Worm (Caenorhabditis elegans) whole organism, young adult: Measurements from ENCODE around the gene egg-3.

ENCODE experiments used
- B0019.2 ChIP-seq: fragments of 200-800 bp; sonication (Bioruptor generic); conservative IDR thresholded peaks from 2 replicates; pipeline ENCODE4 v1.3.6; 2022; ENCODE audit warnings: missing genetic modification reagents, missing genetic modification characterization, missing compliant biosample characterization
- C17E4.6 ChIP-seq: fragments of 200-800 bp; sonication (Bioruptor generic); IDR thresholded peaks from 2 replicates; pipeline ENCODE4 v1.3.6; 2022; ENCODE audit warnings: missing genetic modification reagents, missing genetic modification characterization, missing compliant biosample characterization
- F10E7.11 ChIP-seq: sonication (generic microtip); optimal IDR thresholded peaks from 2 replicates; lab custom pipeline; 2017; ENCODE audit warnings: mild to moderate bottlenecking, missing genetic modification characterization, moderate library complexity, missing compliant biosample characterization
- F22D6.2 ChIP-seq: sonication (generic microtip); optimal IDR thresholded peaks from 2 replicates; lab custom pipeline; 2016; ENCODE audit warnings: mild to moderate bottlenecking, missing genetic modification characterization, missing compliant biosample characterization
- F37B4.10 ChIP-seq: fragments of 200-800 bp; sonication (Bioruptor generic); IDR thresholded peaks from 2 replicates; pipeline ENCODE4 v1.3.6; 2022; ENCODE audit warnings: missing genetic modification characterization, missing compliant biosample characterization
- F49E8.2 ChIP-seq: sonication (generic microtip); optimal IDR thresholded peaks from 3 replicates; lab custom pipeline; 2017; ENCODE audit warnings: missing genetic modification characterization, mild to moderate bottlenecking, missing compliant biosample characterization, antibody characterized with exemption, moderate library complexity; ENCODE audit not compliant: insufficient read depth
- F57A8.1 ChIP-seq: fragments of 200-800 bp; sonication (Bioruptor generic); optimal IDR thresholded peaks from 2 replicates; lab custom pipeline; 2018; ENCODE audit warnings: mild to moderate bottlenecking, missing genetic modification characterization, moderate library complexity, missing compliant biosample characterization
- K11D2.4 ChIP-seq: fragments of 200-800 bp; sonication (Bioruptor generic); IDR thresholded peaks from 2 replicates; pipeline ENCODE4 v1.3.6; 2022; ENCODE audit warnings: missing genetic modification reagents, missing genetic modification characterization, missing compliant biosample characterization
- T07F8.4 ChIP-seq: sonication (generic microtip); optimal IDR thresholded peaks from 2 replicates; lab custom pipeline; 2016; ENCODE audit warnings: mild to moderate bottlenecking, missing genetic modification characterization, moderate library complexity, missing compliant biosample characterization
- ZK185.1 ChIP-seq: sonication (generic microtip); optimal IDR thresholded peaks from 2 replicates; lab custom pipeline; 2016; ENCODE audit warnings: mild to moderate bottlenecking, missing genetic modification characterization, missing compliant biosample characterization; ENCODE audit not compliant: poor library complexity, severe bottlenecking
- atf-7 ChIP-seq: sonication (generic microtip); optimal IDR thresholded peaks from 2 replicates; lab custom pipeline; 2017; ENCODE audit warnings: mild to moderate bottlenecking, missing genetic modification characterization, missing compliant biosample characterization
- attf-3 ChIP-seq: fragments of 200-800 bp; sonication (Bioruptor generic); conservative IDR thresholded peaks from 2 replicates; pipeline ENCODE4 v1.3.6; 2022; ENCODE audit warnings: missing genetic modification reagents, missing genetic modification characterization, missing compliant biosample characterization
- bed-1 ChIP-seq: fragments of 200-800 bp; sonication (Bioruptor generic); IDR thresholded peaks from 2 replicates; pipeline ENCODE4 v1.3.6; 2022; ENCODE audit warnings: missing genetic modification reagents, missing genetic modification characterization, missing compliant biosample characterization
- ccch-3 ChIP-seq: fragments of 200-800 bp; sonication (Bioruptor generic); optimal IDR thresholded peaks from 2 replicates; lab custom pipeline; 2018; ENCODE audit warnings: mild to moderate bottlenecking, missing genetic modification characterization, missing compliant biosample characterization
- cebp-1 ChIP-seq, 2 experiments: fragments of 200-800 bp in 1 of 2; sonication (Bioruptor generic) in 1 of 2; sonication (generic microtip) in 1 of 2; IDR thresholded peaks in 1 of 2; optimal IDR thresholded peaks in 1 of 2; 2 replicates each; pipeline versions ENCODE4 v1.3.6 to Lab custom; 2017 to 2022; ENCODE audit warnings: missing compliant biosample characterization in 2 of 2, missing genetic modification characterization in 2 of 2, mild to moderate bottlenecking in 1 of 2, missing genetic modification reagents in 1 of 2, moderate library complexity in 1 of 2
- ceh-27 ChIP-seq: fragments of 200-800 bp; sonication (Bioruptor generic); optimal IDR thresholded peaks from 2 replicates; lab custom pipeline; 2018; ENCODE audit warnings: mild to moderate bottlenecking, missing genetic modification characterization, moderate library complexity, missing compliant biosample characterization
- ceh-91 ChIP-seq: fragments of 200-800 bp; sonication (Bioruptor generic); IDR thresholded peaks from 2 replicates; pipeline ENCODE4 v1.3.6; 2022; ENCODE audit warnings: missing genetic modification reagents, missing genetic modification characterization, missing compliant biosample characterization
- dpff-1 ChIP-seq: sonication (generic microtip); optimal IDR thresholded peaks from 2 replicates; lab custom pipeline; 2017; ENCODE audit warnings: mild to moderate bottlenecking, missing genetic modification characterization, missing compliant biosample characterization
- egl-18 ChIP-seq: fragments of 200-800 bp; sonication (Bioruptor generic); IDR thresholded peaks from 2 replicates; pipeline ENCODE4 v1.3.6; 2022; ENCODE audit warnings: missing genetic modification reagents, missing genetic modification characterization, missing compliant biosample characterization
- ets-4 ChIP-seq: fragments of 200-800 bp; sonication (Bioruptor generic); optimal IDR thresholded peaks from 2 replicates; lab custom pipeline; 2018; ENCODE audit warnings: mild to moderate bottlenecking, missing genetic modification characterization, missing compliant biosample characterization
- gei-17 ChIP-seq: fragments of 200-800 bp; sonication (Bioruptor generic); optimal IDR thresholded peaks from 2 replicates; lab custom pipeline; 2018; ENCODE audit warnings: mild to moderate bottlenecking, missing genetic modification characterization, missing compliant biosample characterization
- him-1 ChIP-seq: sonication (generic microtip); optimal IDR thresholded peaks from 2 replicates; lab custom pipeline; 2016; ENCODE audit warnings: missing genotype, missing genetic modification reagents, missing genetic modification characterization, missing compliant biosample characterization
- hmg-20 ChIP-seq: fragments of 200-800 bp; sonication (Bioruptor generic); IDR thresholded peaks from 2 replicates; pipeline ENCODE4 v1.3.6; 2022; ENCODE audit warnings: missing genetic modification reagents, missing genetic modification characterization, missing compliant biosample characterization
- lag-1 ChIP-seq: fragments of 200-800 bp; sonication (Bioruptor generic); IDR thresholded peaks from 2 replicates; pipeline ENCODE4 v1.3.6; 2022; ENCODE audit warnings: missing genetic modification reagents, missing genetic modification characterization, missing compliant biosample characterization
- lsl-1 ChIP-seq: fragments of 200-800 bp; sonication (Bioruptor generic); optimal IDR thresholded peaks from 2 replicates; lab custom pipeline; 2018; ENCODE audit warnings: mild to moderate bottlenecking, missing genetic modification characterization, moderate library complexity, missing compliant biosample characterization
- lsy-27 ChIP-seq: sonication (generic microtip); optimal IDR thresholded peaks from 2 replicates; lab custom pipeline; 2017; ENCODE audit warnings: missing genetic modification characterization, mild to moderate bottlenecking, missing compliant biosample characterization, antibody characterized with exemption, missing genotype, borderline replicate concordance; ENCODE audit not compliant: insufficient read depth
- madf-3 ChIP-seq: fragments of 200-800 bp; sonication (Bioruptor generic); IDR thresholded peaks from 2 replicates; pipeline ENCODE4 v1.3.6; 2022; ENCODE audit warnings: missing genetic modification reagents, missing genetic modification characterization, missing compliant biosample characterization
- madf-8 ChIP-seq: fragments of 200-800 bp; sonication (Bioruptor generic); conservative IDR thresholded peaks from 2 replicates; pipeline ENCODE4 v1.3.6; 2022; ENCODE audit warnings: missing genetic modification reagents, missing genetic modification characterization, missing compliant biosample characterization
- nhr-27 ChIP-seq: fragments of 200-800 bp; sonication (Bioruptor generic); optimal IDR thresholded peaks from 2 replicates; lab custom pipeline; 2018; ENCODE audit warnings: mild to moderate bottlenecking, missing genetic modification characterization, moderate library complexity, missing compliant biosample characterization
- nhr-90 ChIP-seq: sonication (generic microtip); optimal IDR thresholded peaks from 2 replicates; lab custom pipeline; 2016; ENCODE audit warnings: missing genotype, mild to moderate bottlenecking, missing genetic modification characterization, missing compliant biosample characterization
- rec-8 ChIP-seq, 2 experiments: sonication (generic microtip); optimal IDR thresholded peaks; 2 replicates each; lab custom pipeline; 2016; ENCODE audit warnings: mild to moderate bottlenecking in 2 of 2, missing genetic modification characterization in 2 of 2, missing genetic modification reagents in 2 of 2, missing genotype in 2 of 2, missing biosample characterization in 1 of 2, missing compliant biosample characterization in 1 of 2, moderate library complexity in 1 of 2
- repo-1 ChIP-seq: sonication (generic microtip); optimal IDR thresholded peaks from 2 replicates; lab custom pipeline; 2017; ENCODE audit warnings: mild to moderate bottlenecking, missing genetic modification characterization, missing compliant biosample characterization
- sea-2 ChIP-seq: fragments of 200-800 bp; sonication (Bioruptor generic); IDR thresholded peaks from 2 replicates; pipeline ENCODE4 v1.3.6; 2022; ENCODE audit warnings: missing genetic modification characterization, missing compliant biosample characterization
- snpc-4 ChIP-seq, 5 experiments: fragments of 150-350 bp in 1 of 5; sonication (generic microtip) in 4 of 5; optimal IDR thresholded peaks; 2 replicates each; lab custom pipeline; 2014 to 2018; ENCODE audit warnings: missing genetic modification characterization in 5 of 5, missing biosample characterization in 3 of 5, antibody characterized with exemption in 2 of 5, mild to moderate bottlenecking in 2 of 5, missing compliant biosample characterization in 2 of 5, missing genotype in 2 of 5, moderate library complexity in 2 of 5, missing genetic modification reagents in 1 of 5
- somi-1 ChIP-seq: fragments of 200-800 bp; sonication (Bioruptor generic); optimal IDR thresholded peaks from 2 replicates; lab custom pipeline; 2018; ENCODE audit warnings: mild to moderate bottlenecking, missing genetic modification characterization, missing compliant biosample characterization
- tbx-9 ChIP-seq: sonication (generic microtip); optimal IDR thresholded peaks from 2 replicates; lab custom pipeline; 2016; ENCODE audit warnings: borderline replicate concordance, missing genetic modification characterization, inconsistent platforms, missing compliant biosample characterization
- unc-130 ChIP-seq: sonication (generic microtip); optimal IDR thresholded peaks from 2 replicates; lab custom pipeline; 2016; ENCODE audit warnings: missing genetic modification reagents, missing genetic modification characterization, missing compliant biosample characterization
- unc-62 ChIP-seq: fragments of 150-350 bp; optimal IDR thresholded peaks from 2 replicates; lab custom pipeline; 2014; ENCODE audit warnings: missing biosample characterization, missing genetic modification reagents, missing genetic modification characterization
- zfh-2 ChIP-seq: fragments of 200-800 bp; sonication (Bioruptor generic); conservative IDR thresholded peaks from 2 replicates; pipeline ENCODE4 v1.3.6; 2022; ENCODE audit warnings: missing genetic modification reagents, missing genetic modification characterization, missing compliant biosample characterization
- zim-3 ChIP-seq: sonication (generic microtip); optimal IDR thresholded peaks from 2 replicates; lab custom pipeline; 2017; ENCODE audit warnings: mild to moderate bottlenecking, missing genetic modification characterization, moderate library complexity, missing compliant biosample characterization
- ztf-22 ChIP-seq: fragments of 200-800 bp; sonication (Bioruptor generic); optimal IDR thresholded peaks from 2 replicates; lab custom pipeline; 2018; ENCODE audit warnings: mild to moderate bottlenecking, missing genetic modification characterization, moderate library complexity, missing compliant biosample characterization
- ztf-3 ChIP-seq: fragments of 200-800 bp; sonication (Bioruptor generic); optimal IDR thresholded peaks from 2 replicates; lab custom pipeline; 2018; ENCODE audit warnings: mild to moderate bottlenecking, missing genetic modification characterization, missing compliant biosample characterization

Gene egg-3

DNA sequence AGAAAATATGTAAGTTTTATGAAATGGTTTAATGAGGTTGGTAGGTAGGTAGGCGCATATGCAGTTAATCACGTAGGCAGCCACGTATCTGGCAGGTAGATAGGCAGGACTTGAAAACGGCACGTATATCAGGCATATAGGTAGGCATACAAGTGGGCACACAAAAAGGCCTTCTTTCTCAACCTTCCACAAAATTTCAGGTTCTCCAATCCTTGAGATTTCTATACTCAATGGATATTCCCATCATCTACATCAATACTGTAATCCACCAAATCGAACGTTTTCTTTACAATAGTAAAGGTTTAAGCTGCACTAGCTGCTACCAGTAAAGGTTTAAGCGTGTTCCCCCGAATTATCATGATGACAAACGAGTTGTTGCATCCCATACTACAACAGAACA, 48.1 kb upstream of the egg-3 start (continued):
- TF ChIP-seq gei-17 (GFP tag; lab: Kevin White, UChicago) (no peak), ZK185.1 (tag; lab: Kevin White, UChicago) (no peak), lsl-1 (GFP tag; lab: Kevin White, UChicago) (no peak), madf-3 (no peak), cebp-1 (GFP tag; IDR thresholded peaks at IDR 0.05; lab: Robert Waterston, UW) (no peak), cebp-1 (tag; optimal IDR thresholded peaks at IDR 0.05; lab: Kevin White, UChicago) (no peak)

DNA sequence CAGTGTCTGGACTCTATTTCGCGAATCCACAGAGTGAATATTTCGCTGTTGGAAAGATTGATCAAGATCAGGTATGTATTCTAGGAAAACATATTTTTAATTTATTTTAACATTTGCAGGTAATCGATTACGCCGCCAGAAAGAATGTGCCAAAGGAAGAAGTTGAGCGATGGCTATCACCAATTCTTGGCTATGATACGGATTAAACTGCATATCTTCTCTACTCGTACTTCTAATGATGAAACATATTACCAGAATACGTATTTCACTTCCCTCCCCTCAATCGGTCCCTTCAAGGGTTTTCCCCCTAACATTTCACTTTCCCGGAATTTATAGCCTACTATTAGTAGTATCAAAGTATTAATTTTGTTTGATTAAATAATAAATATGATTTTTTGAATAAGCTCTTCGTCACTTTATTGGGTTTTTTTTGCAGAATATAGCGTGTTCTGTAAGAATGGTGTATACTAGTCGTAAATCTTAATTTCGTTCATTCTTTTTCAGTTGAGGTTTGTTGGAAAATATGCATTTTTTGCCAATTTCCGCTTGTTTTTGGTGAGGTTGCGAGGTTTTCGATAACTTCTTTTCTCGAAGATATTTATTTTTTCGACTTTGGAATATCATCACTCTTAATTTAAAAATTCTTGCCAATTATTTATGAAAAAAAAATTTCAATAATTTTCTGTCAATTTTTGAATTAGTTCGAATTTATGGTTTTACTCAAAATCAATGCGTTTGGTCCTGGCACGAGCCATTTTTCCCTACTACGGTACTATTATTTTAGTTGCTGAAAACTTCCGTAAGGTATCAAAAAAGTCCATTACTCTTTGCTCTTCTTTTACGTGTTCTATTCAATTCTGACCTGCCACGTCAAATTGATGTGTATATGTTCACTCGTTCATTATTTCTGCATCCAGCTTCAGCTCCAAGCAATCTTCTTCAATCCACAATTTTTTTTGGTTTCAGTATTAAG, 46.7 kb upstream of the egg-3 start:
- TF ChIP-seq sea-2 (GFP tag; lab: Robert Waterston, UW) (no peak), K11D2.4 (GFP tag; lab: Robert Waterston, UW) (peak; percentile 27; the same call in 1 of the 2 replicates), F37B4.10 (no peak), zfh-2 (GFP tag; lab: Robert Waterston, UW) (no peak), F49E8.2 (tag; lab: Kevin White, UChicago) (no peak), repo-1 (peak; percentile 6), dpff-1 (tag; lab: Kevin White, UChicago) (no peak), nhr-27 (tag; lab: Kevin White, UChicago) (no peak), ZK185.1 (tag; lab: Kevin White, UChicago) (no peak), ceh-91 (GFP tag; lab: Robert Waterston, UW) (no peak), hmg-20 (GFP tag; lab: Robert Waterston, UW) (no peak), ztf-22 (no peak), rec-8 (tag; optimal IDR thresholded peaks at IDR 0.05; lab: Kevin White, UChicago) (no peak), unc-130 (GFP tag; lab: Kevin White, UChicago) (no peak), tbx-9 (tag; lab: Kevin White, UChicago) (no peak), unc-62 (no peak), ccch-3 (GFP tag; lab: Kevin White, UChicago) (no peak), snpc-4 (GFP tag; optimal IDR thresholded peaks at IDR 0.05; lab: Kevin White, UChicago) (no peak), snpc-4 (tag; optimal IDR thresholded peaks at IDR 0.05; lab: Kevin White, UChicago) (no peak), attf-3 (GFP tag; lab: Robert Waterston, UW) (no peak), lsy-27 (no peak), F10E7.11 (no peak), bed-1 (GFP tag; lab: Robert Waterston, UW) (no peak), lsl-1 (GFP tag; lab: Kevin White, UChicago) (no peak), zim-3 (no peak), T07F8.4 (tag; lab: Kevin White, UChicago) (no peak), F57A8.1 (GFP tag; lab: Kevin White, UChicago) (no peak), ets-4 (GFP tag; lab: Kevin White, UChicago) (no peak), ceh-27 (GFP tag; lab: Kevin White, UChicago) (no peak), madf-3 (0 out of 2 replicates have a peak, but pooled peaks have one; percentile 57), egl-18 (GFP tag; lab: Robert Waterston, UW) (0 out of 2 replicates have a peak, but pooled peaks have one; percentile 64), ztf-3 (GFP tag; lab: Kevin White, UChicago) (no peak), him-1 (tag; lab: Kevin White, UChicago) (peak; percentile 22), lag-1 (GFP tag; lab: Robert Waterston, UW) (no peak), F22D6.2 (no peak), somi-1 (GFP tag; lab: Kevin White, UChicago) (no peak), madf-8 (GFP tag; lab: Robert Waterston, UW) (no peak), B0019.2 (GFP tag; lab: Robert Waterston, UW) (no peak), nhr-90 (tag; lab: Kevin White, UChicago) (no peak), atf-7 (tag; lab: Kevin White, UChicago) (no peak), gei-17 (GFP tag; lab: Kevin White, UChicago) (no peak), C17E4.6 (GFP tag; lab: Robert Waterston, UW) (no peak)
